Worm (Caenorhabditis elegans) whole organism, L1 larva: ENCODE measurements around the gene nhr-226.

Experiments used
- C16A3.4 ChIP-seq: fragments of 150-350 bp; optimal IDR thresholded peaks from 2 replicates; lab custom pipeline; 2014; ENCODE audit warnings: missing biosample characterization, missing genetic modification characterization
- C34B4.2 ChIP-seq: sonication (generic microtip); optimal IDR thresholded peaks from 2 replicates; lab custom pipeline; 2017; ENCODE audit warnings: mild to moderate bottlenecking, missing genetic modification characterization, missing compliant biosample characterization
- F16B12.6 ChIP-seq: fragments of 150-350 bp; optimal IDR thresholded peaks from 2 replicates; lab custom pipeline; 2014; ENCODE audit warnings: missing biosample characterization, missing genetic modification characterization
- aha-1 ChIP-seq: fragments of 150-350 bp; optimal IDR thresholded peaks from 2 replicates; lab custom pipeline; 2014; ENCODE audit warnings: missing biosample characterization, missing genetic modification characterization
- alr-1 ChIP-seq: fragments of 200-800 bp; sonication (Bioruptor generic); optimal IDR thresholded peaks from 2 replicates; lab custom pipeline; 2018; ENCODE audit warnings: borderline replicate concordance, mild to moderate bottlenecking, missing genetic modification characterization, missing compliant biosample characterization
- aly-2 ChIP-seq: fragments of 150-350 bp; optimal IDR thresholded peaks from 2 replicates; lab custom pipeline; 2014; ENCODE audit warnings: missing biosample characterization, missing genetic modification characterization
- ama-1 ChIP-seq: fragments of 150-350 bp; optimal IDR thresholded peaks from 2 replicates; lab custom pipeline; 2014
- blmp-1 ChIP-seq: fragments of 150-350 bp; optimal IDR thresholded peaks from 2 replicates; lab custom pipeline; 2014; ENCODE audit warnings: missing biosample characterization, missing genetic modification characterization
- ceh-82 ChIP-seq, 3 experiments: fragments of 150-350 bp in 1 of 3; sonication (generic microtip) in 2 of 3; optimal IDR thresholded peaks; 2 replicates each; lab custom pipeline; 2014 to 2017; ENCODE audit warnings: missing biosample characterization in 3 of 3, missing genetic modification characterization in 3 of 3
- ceh-88 ChIP-seq: fragments of 200-800 bp; sonication (Bioruptor generic); IDR thresholded peaks from 2 replicates; pipeline ENCODE4 v1.3.6; 2022; ENCODE audit warnings: missing genetic modification characterization, missing compliant biosample characterization
- dpl-1 ChIP-seq, 3 experiments: fragments of 150-350 bp in 2 of 3; sonication (generic microtip) in 1 of 3; optimal IDR thresholded peaks; 2 replicates each; lab custom pipeline; 2014 to 2017; ENCODE audit warnings: missing biosample characterization in 3 of 3, missing genetic modification characterization in 3 of 3, missing genetic modification reagents in 3 of 3
- egl-27 ChIP-seq, 2 experiments: fragments of 150-350 bp in 1 of 2; sonication (generic microtip); optimal IDR thresholded peaks; 3 replicates each; lab custom pipeline; 2017 to 2018; ENCODE audit warnings: missing biosample characterization in 2 of 2, missing genetic modification characterization in 2 of 2, missing genetic modification reagents in 2 of 2
- elt-2 ChIP-seq: sonication (generic microtip); optimal IDR thresholded peaks from 2 replicates; lab custom pipeline; 2016; ENCODE audit warnings: missing genetic modification characterization, mild to moderate bottlenecking, inconsistent platforms, missing compliant biosample characterization, missing genetic modification reagents
- elt-3 ChIP-seq, 6 experiments: fragments of 150-350 bp in 1 of 6; sonication (generic microtip); optimal IDR thresholded peaks; 2 replicates each; lab custom pipeline; 2017 to 2018; ENCODE audit warnings: missing biosample characterization in 6 of 6, missing genetic modification characterization in 6 of 6, inconsistent platforms in 1 of 6
- fos-1 ChIP-seq: fragments of 150-350 bp; optimal IDR thresholded peaks from 2 replicates; lab custom pipeline; 2014; ENCODE audit warnings: missing biosample characterization, missing genetic modification characterization
- hlh-17 ChIP-seq: fragments of 200-800 bp; sonication (Bioruptor generic); optimal IDR thresholded peaks from 2 replicates; lab custom pipeline; 2018; ENCODE audit warnings: missing genetic modification characterization, mild to moderate bottlenecking, missing compliant biosample characterization, moderate library complexity, borderline replicate concordance
- hlh-4 ChIP-seq: sonication (generic microtip); optimal IDR thresholded peaks from 2 replicates; lab custom pipeline; 2016; ENCODE audit warnings: mild to moderate bottlenecking, missing genetic modification characterization, missing compliant biosample characterization
- hpl-2 ChIP-seq: fragments of 150-350 bp; optimal IDR thresholded peaks from 2 replicates; lab custom pipeline; 2014; ENCODE audit warnings: missing biosample characterization, missing genetic modification reagents, missing genetic modification characterization
- isw-1 ChIP-seq: fragments of 200-800 bp; sonication (Bioruptor generic); IDR thresholded peaks from 2 replicates; pipeline ENCODE4 v1.3.6; 2022; ENCODE audit warnings: missing genetic modification characterization, missing compliant biosample characterization
- lin-13 ChIP-seq: fragments of 150-350 bp; optimal IDR thresholded peaks from 2 replicates; lab custom pipeline; 2014; ENCODE audit warnings: missing biosample characterization, missing genetic modification reagents, missing genetic modification characterization
- lin-14 ChIP-seq: fragments of 200-800 bp; sonication (Bioruptor generic); optimal IDR thresholded peaks from 2 replicates; lab custom pipeline; 2018; ENCODE audit warnings: mild to moderate bottlenecking, missing genetic modification characterization, moderate library complexity, missing compliant biosample characterization
- lin-39 ChIP-seq: fragments of 150-350 bp; optimal IDR thresholded peaks from 2 replicates; lab custom pipeline; 2014; ENCODE audit warnings: missing biosample characterization, missing genetic modification reagents, missing genetic modification characterization
- lir-3 ChIP-seq: sonication (generic microtip); optimal IDR thresholded peaks from 2 replicates; lab custom pipeline; 2016; ENCODE audit warnings: mild to moderate bottlenecking, missing genetic modification characterization, moderate library complexity, missing compliant biosample characterization; ENCODE audit not compliant: poor library complexity
- lsy-2 ChIP-seq, 2 experiments: fragments of 150-350 bp; optimal IDR thresholded peaks; 2 replicates each; lab custom pipeline; 2014; ENCODE audit warnings: missing biosample characterization in 2 of 2, missing genetic modification characterization in 2 of 2
- mab-9 ChIP-seq: fragments of 200-800 bp; sonication (Bioruptor generic); IDR thresholded peaks from 2 replicates; pipeline ENCODE4 v1.3.6; 2022; ENCODE audit warnings: missing genetic modification reagents, missing genetic modification characterization, missing compliant biosample characterization
- mdl-1 ChIP-seq, 2 experiments: fragments of 150-350 bp; optimal IDR thresholded peaks; 2 replicates each; lab custom pipeline; 2014 to 2017; ENCODE audit warnings: missing biosample characterization in 2 of 2, missing genetic modification characterization in 2 of 2, inconsistent platforms in 1 of 2
- mef-2 ChIP-seq: fragments of 150-350 bp; optimal IDR thresholded peaks from 2 replicates; lab custom pipeline; 2014; ENCODE audit warnings: missing biosample characterization, missing genetic modification characterization
- nhr-19 ChIP-seq: fragments of 200-800 bp; sonication (Bioruptor generic); conservative IDR thresholded peaks from 2 replicates; pipeline ENCODE4 v1.3.6; 2022; ENCODE audit warnings: missing genetic modification characterization, missing compliant biosample characterization
- nhr-20 ChIP-seq: sonication (generic microtip); optimal IDR thresholded peaks from 2 replicates; lab custom pipeline; 2016; ENCODE audit warnings: mild to moderate bottlenecking, missing genetic modification characterization, missing compliant biosample characterization
- nhr-71 ChIP-seq: sonication (generic microtip); optimal IDR thresholded peaks from 2 replicates; lab custom pipeline; 2016; ENCODE audit warnings: mild to moderate bottlenecking, missing genetic modification characterization, moderate library complexity, missing compliant biosample characterization
- nhr-76 ChIP-seq: sonication (generic microtip); optimal IDR thresholded peaks from 2 replicates; lab custom pipeline; 2017; ENCODE audit warnings: missing biosample characterization, missing genetic modification characterization
- pax-3 ChIP-seq: fragments of 200-800 bp; sonication (Bioruptor generic); optimal IDR thresholded peaks from 2 replicates; lab custom pipeline; 2018; ENCODE audit warnings: mild to moderate bottlenecking, missing genetic modification characterization, moderate library complexity, missing compliant biosample characterization
- pqm-1 ChIP-seq: sonication (generic microtip); optimal IDR thresholded peaks from 3 replicates; lab custom pipeline; 2017; ENCODE audit warnings: missing biosample characterization, missing genetic modification characterization
- swsn-7 ChIP-seq: sonication (generic microtip); optimal IDR thresholded peaks from 2 replicates; lab custom pipeline; 2016; ENCODE audit warnings: missing genetic modification characterization, missing compliant biosample characterization
- tbx-2 ChIP-seq: sonication (generic microtip); optimal IDR thresholded peaks from 2 replicates; lab custom pipeline; 2016; ENCODE audit warnings: missing genetic modification characterization, missing compliant biosample characterization
- tlp-1 ChIP-seq: fragments of 150-350 bp; optimal IDR thresholded peaks from 2 replicates; lab custom pipeline; 2014; ENCODE audit warnings: missing biosample characterization, missing genetic modification characterization
- unc-130 ChIP-seq: fragments of 150-350 bp; optimal IDR thresholded peaks from 2 replicates; lab custom pipeline; 2017; ENCODE audit warnings: missing biosample characterization, missing genetic modification characterization, inconsistent platforms
- unc-62 ChIP-seq: fragments of 150-350 bp; optimal IDR thresholded peaks from 2 replicates; lab custom pipeline; 2014; ENCODE audit warnings: missing biosample characterization, missing genetic modification reagents, missing genetic modification characterization
- zag-1 ChIP-seq: fragments of 150-350 bp; optimal IDR thresholded peaks from 2 replicates; lab custom pipeline; 2014; ENCODE audit warnings: missing biosample characterization, missing genetic modification characterization
- zip-4 ChIP-seq: fragments of 200-800 bp; sonication (Bioruptor generic); optimal IDR thresholded peaks from 2 replicates; lab custom pipeline; 2018; ENCODE audit warnings: mild to moderate bottlenecking, missing genetic modification characterization, moderate library complexity, missing compliant biosample characterization
- ztf-11 ChIP-seq, 2 experiments: sonication (generic microtip); optimal IDR thresholded peaks; 2 replicates each; lab custom pipeline; 2016 to 2017; ENCODE audit warnings: missing genetic modification characterization in 2 of 2, missing biosample characterization in 1 of 2, missing compliant biosample characterization in 1 of 2
- ztf-4 ChIP-seq: fragments of 150-350 bp; optimal IDR thresholded peaks from 2 replicates; lab custom pipeline; 2014; ENCODE audit warnings: missing biosample characterization, missing genetic modification characterization

The nhr-226 gene

DNA sequence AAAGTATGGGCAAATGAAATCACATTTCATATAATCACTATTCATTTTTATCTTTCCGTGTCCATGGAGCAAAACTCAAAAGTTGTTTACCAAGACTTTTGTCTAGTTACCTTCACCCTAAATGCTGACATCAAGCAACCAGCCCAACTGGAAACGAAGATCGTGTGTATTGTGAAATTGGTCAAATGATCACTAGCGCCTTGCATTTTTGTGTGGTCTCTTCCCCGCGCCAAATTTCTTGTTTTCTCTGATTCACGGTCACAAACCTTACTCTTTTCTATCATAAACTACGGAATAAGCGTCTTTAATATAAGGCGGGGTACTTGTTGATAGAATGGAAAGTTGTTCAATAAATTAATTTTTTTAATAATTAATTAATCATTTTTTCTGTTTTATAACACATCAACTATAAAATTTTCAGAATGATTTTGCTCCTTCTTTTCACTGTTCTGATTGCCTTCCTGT, 44.5 kb upstream of the nhr-226 start, which contains the start of gene cyp-33C7 (continued):
- TF ChIP-seq nhr-71 (tag; lab: Kevin White, UChicago): peak; percentile 59
- TF ChIP-seq dpl-1 (GFP tag; optimal IDR thresholded peaks at IDR 0.05; lab: Kevin White, UChicago): peak in 2 of 3 experiments; percentile 11 to 33
- peak in 1 of 2 experiments; percentile 50 for TF ChIP-seq mdl-1 (tag; optimal IDR thresholded peaks at IDR 0.05; lab: Kevin White, UChicago)
- TF ChIP-seq unc-130 (tag; lab: Kevin White, UChicago): no peak
- TF ChIP-seq alr-1 (tag; lab: Kevin White, UChicago): no peak
- TF ChIP-seq aly-2 (tag; lab: Kevin White, UChicago): no peak
- no peak for TF ChIP-seq tlp-1 (tag; lab: Kevin White, UChicago)
- TF ChIP-seq zip-4: no peak
- peak in 1 of 3 experiments; percentile 26 for TF ChIP-seq ceh-82 (tag; optimal IDR thresholded peaks at IDR 0.05; lab: Kevin White, UChicago)
- TF ChIP-seq hlh-17 (GFP tag; lab: Kevin White, UChicago): no peak
- TF ChIP-seq tbx-2 (tag; lab: Kevin White, UChicago): peak; percentile 14
- peak; percentile 25 for TF ChIP-seq C16A3.4 (tag; lab: Kevin White, UChicago)
- TF ChIP-seq F16B12.6: no peak
- no peak for TF ChIP-seq fos-1 (tag; lab: Kevin White, UChicago)
- TF ChIP-seq nhr-76 (tag; lab: Kevin White, UChicago): no peak
- TF ChIP-seq mab-9 (GFP tag; lab: Robert Waterston, UW): no peak
- no peak for TF ChIP-seq unc-62 (GFP tag; lab: Kevin White, UChicago)

DNA sequence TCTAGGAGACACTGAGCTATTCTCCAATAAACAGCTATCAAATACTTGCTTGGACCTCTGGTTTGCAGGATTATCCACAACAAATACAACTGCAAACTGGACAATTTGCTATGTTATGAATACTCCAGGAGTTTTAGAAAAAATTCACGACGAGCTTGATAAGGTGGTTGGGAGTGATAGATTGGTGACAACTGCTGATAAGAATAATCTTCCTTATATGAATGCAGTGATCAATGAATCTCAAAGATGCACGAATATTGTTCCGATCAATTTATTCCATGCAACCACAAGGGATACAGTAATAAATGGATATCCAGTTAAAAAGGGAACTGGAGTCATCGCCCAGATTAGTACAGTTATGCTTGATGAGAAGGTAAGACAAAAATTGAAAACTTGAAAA, 42.9 kb upstream of the nhr-226 start:
- TF ChIP-seq zag-1 (tag; lab: Kevin White, UChicago): no peak
- peak; percentile 2 for TF ChIP-seq elt-2 (tag; lab: Kevin White, UChicago)

DNA sequence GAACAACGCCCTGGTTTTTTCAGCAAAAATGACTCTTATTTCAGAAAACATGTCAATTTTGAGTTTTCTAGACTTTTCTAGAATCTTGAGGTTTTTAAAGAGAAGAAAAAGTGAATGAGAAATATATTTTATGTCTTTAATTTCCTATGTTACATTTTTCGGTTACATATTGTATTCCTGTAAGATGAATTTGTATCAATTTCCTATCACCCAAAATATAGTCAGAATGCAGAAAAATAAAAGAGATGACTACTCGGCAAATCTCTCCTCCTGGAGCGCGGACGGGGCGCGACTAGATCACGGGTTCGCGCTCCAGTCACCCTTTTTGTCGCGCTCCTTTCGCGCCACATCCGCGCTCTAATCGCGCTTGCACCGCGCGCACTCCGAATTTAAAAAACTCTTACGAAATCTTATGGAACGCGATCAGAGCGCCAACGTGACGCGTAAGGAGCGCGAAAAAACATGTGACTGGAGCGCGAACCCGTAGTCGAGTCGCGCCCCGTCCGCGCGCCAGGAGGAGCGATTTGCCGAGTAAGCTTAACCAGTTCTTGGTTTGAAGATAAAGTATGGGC, 40.0 kb upstream of the nhr-226 start, which contains the start of gene str-253:
TSS of gene str-253 (minus strand) at position 51 of the 572 bp plus-strand sequence.
- no peak for TF ChIP-seq egl-27 (tag; optimal IDR thresholded peaks at IDR 0.05; lab: Kevin White, UChicago)
- no peak for TF ChIP-seq lin-39
- TF ChIP-seq ama-1 (lab: Kevin White, UChicago): no peak
- TF ChIP-seq, all 84 proteins: peak for 0

DNA sequence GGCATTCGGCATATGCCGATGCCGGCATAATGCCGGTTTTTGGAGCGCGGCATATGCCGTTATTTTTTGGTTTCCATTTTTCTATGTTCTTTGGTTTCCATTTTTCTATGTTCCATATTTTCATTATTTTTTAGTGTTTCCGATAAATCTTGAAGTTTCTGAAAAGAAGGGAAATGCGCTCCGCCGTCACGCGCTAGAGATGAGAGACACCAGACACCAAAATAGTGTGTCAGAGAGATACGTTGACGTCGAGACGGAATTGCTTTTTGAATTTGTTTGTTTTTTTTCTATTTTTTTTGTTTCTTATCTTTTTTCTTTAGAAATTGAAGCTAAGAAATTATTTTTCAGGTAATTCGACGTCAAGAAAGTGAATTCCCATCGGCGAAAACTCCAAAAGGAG, 39.5 kb upstream of the nhr-226 start, which contains the start of gene F41B5.1:
TSS of gene F41B5.1 (plus strand) at position 343 of the 400 bp plus-strand sequence.
- TF ChIP-seq isw-1 (GFP tag; lab: Robert Waterston, UW) (peak; percentile 9; the same call in 1 of the 2 replicates), lsy-2 (tag; optimal IDR thresholded peaks at IDR 0.05; lab: Kevin White, UChicago) (peak in 1 of 2 experiments; percentile 3)

DNA sequence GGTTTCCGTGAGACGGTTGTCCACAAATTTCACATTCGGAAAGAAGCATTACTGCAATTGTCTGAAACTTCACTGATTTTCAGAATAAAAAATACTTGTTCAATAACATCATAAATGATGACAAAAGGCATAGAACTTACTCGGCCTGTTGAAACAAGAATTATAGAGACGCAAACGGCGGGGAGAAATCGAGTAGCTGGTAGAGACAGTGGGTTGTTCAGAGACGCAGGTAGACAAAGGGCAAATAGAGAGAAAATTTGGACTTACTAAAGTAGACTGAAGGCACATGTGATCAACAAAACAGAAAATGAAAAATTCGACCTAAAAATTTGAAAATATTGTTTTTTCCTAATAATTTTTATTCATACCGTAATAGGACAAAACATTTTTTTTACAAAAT, 34.9 kb upstream of the nhr-226 start, which contains the start of gene nhr-182:
TSS of gene nhr-182 (minus strand) at position 178 of the 400 bp plus-strand sequence.
- TF ChIP-seq ztf-11 (tag; optimal IDR thresholded peaks at IDR 0.05; lab: Kevin White, UChicago) (no peak), hlh-17 (GFP tag; lab: Kevin White, UChicago) (no peak), ceh-88 (GFP tag; lab: Robert Waterston, UW) (no peak), C16A3.4 (tag; lab: Kevin White, UChicago) (no peak), ama-1 (lab: Kevin White, UChicago) (no peak), elt-3 (tag; optimal IDR thresholded peaks at IDR 0.05; lab: Kevin White, UChicago) (peak in 1 of 6 experiments; percentile 6), nhr-71 (tag; lab: Kevin White, UChicago) (peak; percentile 57), C34B4.2 (tag; lab: Kevin White, UChicago) (no peak), lin-13 (GFP tag; lab: Kevin White, UChicago) (no peak), nhr-20 (tag; lab: Kevin White, UChicago) (peak; percentile 92), aha-1 (tag; lab: Kevin White, UChicago) (no peak), mab-9 (GFP tag; lab: Robert Waterston, UW) (no peak), lir-3 (no peak), nhr-19 (GFP tag; lab: Robert Waterston, UW) (no peak; the same call in 1 of the 2 replicates), blmp-1 (tag; lab: Kevin White, UChicago) (peak; percentile 61), unc-130 (tag; lab: Kevin White, UChicago) (no peak), elt-2 (tag; lab: Kevin White, UChicago) (no peak), lsy-2 (tag; optimal IDR thresholded peaks at IDR 0.05; lab: Kevin White, UChicago) (peak; percentile 2 to 43), hpl-2 (GFP tag; lab: Kevin White, UChicago) (no peak), pax-3 (tag; lab: Kevin White, UChicago) (no peak), ztf-4 (tag; lab: Kevin White, UChicago) (no peak), swsn-7 (no peak), lin-39 (no peak), hlh-4 (tag; lab: Kevin White, UChicago) (no peak), mef-2 (tag; lab: Kevin White, UChicago) (no peak), lin-14 (GFP tag; lab: Kevin White, UChicago) (no peak), zip-4 (no peak), pqm-1 (no peak)
